Worm (Caenorhabditis elegans) whole organism, L2 larva: ENCODE measurements around the gene mog-3.
A peak's percentile ranks its signal among the peaks of the same experiment; 100 is the strongest.

Source experiments
- C34F6.9 ChIP-seq: fragments of 150-350 bp; optimal IDR thresholded peaks from 2 replicates; lab custom pipeline; 2014; ENCODE audit warnings: missing biosample characterization, missing genetic modification characterization
- F13H6.1 ChIP-seq: sonication (generic microtip); optimal IDR thresholded peaks from 2 replicates; lab custom pipeline; 2016; ENCODE audit warnings: missing genetic modification characterization, missing compliant biosample characterization
- R02D3.7 ChIP-seq: fragments of 150-350 bp; optimal IDR thresholded peaks from 2 replicates; lab custom pipeline; 2014; ENCODE audit warnings: missing biosample characterization, missing genetic modification characterization
- Y55F3AM.14 ChIP-seq: fragments of 200-800 bp; sonication (Bioruptor generic); optimal IDR thresholded peaks from 2 replicates; lab custom pipeline; 2018; ENCODE audit warnings: mild to moderate bottlenecking, missing genetic modification characterization, missing compliant biosample characterization
- ZK546.5 ChIP-seq: sonication (generic microtip); optimal IDR thresholded peaks from 2 replicates; lab custom pipeline; 2017; ENCODE audit warnings: missing biosample characterization, missing genetic modification characterization
- alr-1 ChIP-seq: fragments of 150-350 bp; optimal IDR thresholded peaks from 2 replicates; lab custom pipeline; 2014; ENCODE audit warnings: missing biosample characterization, missing genetic modification characterization
- aly-2 ChIP-seq: fragments of 150-350 bp; optimal IDR thresholded peaks from 2 replicates; lab custom pipeline; 2014; ENCODE audit warnings: missing biosample characterization, missing genetic modification characterization
- ama-1 ChIP-seq: fragments of 150-350 bp; optimal IDR thresholded peaks from 2 replicates; lab custom pipeline; 2018; ENCODE audit warnings: inconsistent platforms
- blmp-1 ChIP-seq: sonication (generic microtip); optimal IDR thresholded peaks from 2 replicates; lab custom pipeline; 2017; ENCODE audit warnings: missing genetic modification characterization, mild to moderate bottlenecking, missing compliant biosample characterization, antibody characterized with exemption, moderate library complexity; ENCODE audit not compliant: insufficient read depth
- ceh-16 ChIP-seq: fragments of 150-350 bp; optimal IDR thresholded peaks from 2 replicates; lab custom pipeline; 2014; ENCODE audit warnings: missing biosample characterization, missing genetic modification characterization
- ceh-82 ChIP-seq: fragments of 150-350 bp; optimal IDR thresholded peaks from 2 replicates; lab custom pipeline; 2014; ENCODE audit warnings: missing biosample characterization, missing genetic modification characterization
- crh-2 ChIP-seq: sonication (generic microtip); optimal IDR thresholded peaks from 2 replicates; lab custom pipeline; 2017; ENCODE audit warnings: missing biosample characterization, missing genetic modification characterization
- dmd-4 ChIP-seq: sonication (generic microtip); optimal IDR thresholded peaks from 2 replicates; lab custom pipeline; 2017; ENCODE audit warnings: missing biosample characterization, missing genetic modification characterization
- egl-27 ChIP-seq: sonication (generic microtip); optimal IDR thresholded peaks from 3 replicates; lab custom pipeline; 2017; ENCODE audit warnings: missing biosample characterization, missing genetic modification reagents, missing genetic modification characterization
- elt-1 ChIP-seq: fragments of 150-350 bp; optimal IDR thresholded peaks from 2 replicates; lab custom pipeline; 2014; ENCODE audit warnings: missing biosample characterization, missing genetic modification characterization
- elt-3 ChIP-seq: sonication (generic microtip); optimal IDR thresholded peaks from 2 replicates; lab custom pipeline; 2017; ENCODE audit warnings: missing biosample characterization, missing genetic modification characterization
- fos-1 ChIP-seq: fragments of 150-350 bp; optimal IDR thresholded peaks from 2 replicates; lab custom pipeline; 2014; ENCODE audit warnings: missing biosample characterization, missing genetic modification characterization
- gmeb-1 ChIP-seq: fragments of 150-350 bp; optimal IDR thresholded peaks from 2 replicates; lab custom pipeline; 2014; ENCODE audit warnings: missing biosample characterization, missing genetic modification characterization
- lin-11 ChIP-seq: fragments of 150-350 bp; sonication (generic microtip); optimal IDR thresholded peaks from 2 replicates; lab custom pipeline; 2014; ENCODE audit warnings: missing biosample characterization, missing genetic modification characterization, inconsistent platforms, mixed read lengths
- lin-13 ChIP-seq: fragments of 150-350 bp; optimal IDR thresholded peaks from 2 replicates; lab custom pipeline; 2014; ENCODE audit warnings: missing biosample characterization, missing genetic modification reagents, missing genetic modification characterization
- lin-39 ChIP-seq: fragments of 150-350 bp; optimal IDR thresholded peaks from 2 replicates; lab custom pipeline; 2014; ENCODE audit warnings: missing biosample characterization, missing genetic modification reagents, missing genetic modification characterization
- lsy-2 ChIP-seq, 2 experiments: fragments of 150-350 bp in 1 of 2; sonication (generic microtip) in 1 of 2; optimal IDR thresholded peaks; 2 replicates each; lab custom pipeline; 2014 to 2017; ENCODE audit warnings: missing biosample characterization in 2 of 2, missing genetic modification characterization in 2 of 2
- mab-5 ChIP-seq: fragments of 150-350 bp; optimal IDR thresholded peaks from 2 replicates; lab custom pipeline; 2014; ENCODE audit warnings: missing biosample characterization, missing genetic modification characterization
- mbf-1 ChIP-seq: sonication (generic microtip); optimal IDR thresholded peaks from 2 replicates; lab custom pipeline; 2017; ENCODE audit warnings: missing biosample characterization, missing genetic modification characterization
- mdl-1 ChIP-seq, 2 experiments: fragments of 150-350 bp in 1 of 2; sonication (generic microtip) in 1 of 2; optimal IDR thresholded peaks; 2 replicates each; lab custom pipeline; 2017; ENCODE audit warnings: missing biosample characterization in 2 of 2, missing genetic modification characterization in 2 of 2
- nhr-10 ChIP-seq: sonication (generic microtip); optimal IDR thresholded peaks from 2 replicates; lab custom pipeline; 2017; ENCODE audit warnings: missing biosample characterization, missing genetic modification characterization
- nhr-11 ChIP-seq: fragments of 150-350 bp; optimal IDR thresholded peaks from 2 replicates; lab custom pipeline; 2014; ENCODE audit warnings: missing biosample characterization, missing genetic modification characterization
- nhr-12 ChIP-seq: fragments of 150-350 bp; optimal IDR thresholded peaks from 2 replicates; lab custom pipeline; 2014; ENCODE audit warnings: missing biosample characterization, missing genetic modification characterization
- nhr-129 ChIP-seq: fragments of 150-350 bp; optimal IDR thresholded peaks from 2 replicates; lab custom pipeline; 2014; ENCODE audit warnings: missing biosample characterization, missing genetic modification characterization
- nhr-21 ChIP-seq: fragments of 150-350 bp; optimal IDR thresholded peaks from 2 replicates; lab custom pipeline; 2014; ENCODE audit warnings: missing biosample characterization, missing genetic modification characterization
- nhr-23 ChIP-seq: fragments of 150-350 bp; optimal IDR thresholded peaks from 2 replicates; lab custom pipeline; 2014; ENCODE audit warnings: missing biosample characterization, missing genetic modification reagents, missing genetic modification characterization
- nhr-237 ChIP-seq: fragments of 150-350 bp; optimal IDR thresholded peaks from 2 replicates; lab custom pipeline; 2014; ENCODE audit warnings: missing biosample characterization, missing genetic modification characterization
- nhr-25 ChIP-seq: fragments of 150-350 bp; sonication (generic microtip); optimal IDR thresholded peaks from 3 replicates; lab custom pipeline; 2014; ENCODE audit warnings: missing biosample characterization, missing genetic modification characterization
- nhr-6 ChIP-seq: fragments of 150-350 bp; optimal IDR thresholded peaks from 2 replicates; lab custom pipeline; 2014; ENCODE audit warnings: missing biosample characterization, missing genetic modification characterization
- nhr-77 ChIP-seq: fragments of 150-350 bp; optimal IDR thresholded peaks from 2 replicates; lab custom pipeline; 2014; ENCODE audit warnings: missing biosample characterization, missing genetic modification characterization
- peb-1 ChIP-seq: fragments of 150-350 bp; optimal IDR thresholded peaks from 2 replicates; lab custom pipeline; 2014; ENCODE audit warnings: missing biosample characterization, missing genetic modification characterization
- sem-4 ChIP-seq: fragments of 150-350 bp; optimal IDR thresholded peaks from 2 replicates; lab custom pipeline; 2014; ENCODE audit warnings: missing biosample characterization, missing genetic modification reagents, missing genetic modification characterization
- skn-1 ChIP-seq: sonication (generic microtip); optimal IDR thresholded peaks from 2 replicates; lab custom pipeline; 2017; ENCODE audit warnings: missing biosample characterization, missing genetic modification characterization
- sma-3 ChIP-seq: sonication (generic microtip); optimal IDR thresholded peaks from 2 replicates; lab custom pipeline; 2016; ENCODE audit warnings: missing genetic modification reagents, missing genetic modification characterization, missing compliant biosample characterization
- sma-9 ChIP-seq, 2 experiments: fragments of 150-350 bp in 1 of 2; sonication (generic microtip) in 1 of 2; optimal IDR thresholded peaks; 2 replicates each; lab custom pipeline; 2014 to 2016; ENCODE audit warnings: missing genetic modification characterization in 2 of 2, mild to moderate bottlenecking in 1 of 2, missing biosample characterization in 1 of 2, missing compliant biosample characterization in 1 of 2, missing genetic modification reagents in 1 of 2, moderate library complexity in 1 of 2
- snpc-4 ChIP-seq: fragments of 150-350 bp; optimal IDR thresholded peaks from 2 replicates; lab custom pipeline; 2014; ENCODE audit warnings: missing biosample characterization, missing genetic modification characterization
- unc-39 ChIP-seq: fragments of 150-350 bp; optimal IDR thresholded peaks from 2 replicates; lab custom pipeline; 2014; ENCODE audit warnings: missing biosample characterization, missing genetic modification characterization
- unc-55 ChIP-seq: fragments of 150-350 bp; sonication (generic microtip); optimal IDR thresholded peaks from 3 replicates; lab custom pipeline; 2014; ENCODE audit warnings: missing biosample characterization, missing genetic modification reagents, missing genetic modification characterization
- unc-62 ChIP-seq: fragments of 150-350 bp; optimal IDR thresholded peaks from 2 replicates; lab custom pipeline; 2014; ENCODE audit warnings: missing biosample characterization, missing genetic modification reagents, missing genetic modification characterization
- zag-1 ChIP-seq: fragments of 150-350 bp; optimal IDR thresholded peaks from 2 replicates; lab custom pipeline; 2014; ENCODE audit warnings: missing biosample characterization, missing genetic modification characterization
- ztf-1 ChIP-seq: fragments of 200-800 bp; sonication (Bioruptor generic); conservative IDR thresholded peaks from 2 replicates; pipeline ENCODE4 v1.3.6; 2022; ENCODE audit warnings: missing genetic modification characterization, missing compliant biosample characterization
- ztf-11 ChIP-seq: sonication (generic microtip); optimal IDR thresholded peaks from 2 replicates; lab custom pipeline; 2017; ENCODE audit warnings: missing biosample characterization, missing genetic modification characterization
- ztf-4 ChIP-seq: fragments of 150-350 bp; optimal IDR thresholded peaks from 2 replicates; lab custom pipeline; 2014; ENCODE audit warnings: missing biosample characterization, missing genetic modification characterization

mog-3 gene

DNA sequence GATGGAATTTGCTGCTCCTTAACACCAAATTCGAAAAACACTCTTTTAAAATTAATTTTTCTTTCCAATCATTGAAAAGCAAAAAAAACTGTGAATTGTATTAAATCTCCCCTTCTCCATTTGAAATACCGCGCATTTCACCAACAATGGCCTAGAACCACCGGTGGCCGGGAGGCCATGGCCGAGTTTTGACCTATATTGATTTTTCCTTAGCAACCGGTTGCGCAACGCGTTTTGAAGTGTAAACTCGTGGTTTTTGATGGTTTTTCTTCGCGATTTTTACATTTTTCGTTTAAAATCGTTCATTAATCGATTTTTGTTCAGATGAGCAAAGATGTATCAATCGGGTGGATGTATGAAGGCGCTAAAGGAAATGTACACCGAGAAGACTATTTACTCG, at the start of gene mog-3:
TSS of gene mog-3 (plus strand) at position 319 of the 400 bp plus-strand sequence.
- no peak for TF ChIP-seq ZK546.5 (tag; lab: Kevin White, UChicago)
- peak; percentile 45 for TF ChIP-seq nhr-25 (tag; lab: Kevin White, UChicago)
- no peak for TF ChIP-seq egl-27 (tag; lab: Kevin White, UChicago)
- no peak for TF ChIP-seq unc-39
- peak; percentile 55 for TF ChIP-seq sma-3 (GFP tag; lab: Kevin White, UChicago)
- no peak for TF ChIP-seq ztf-1 (GFP tag; lab: Robert Waterston, UW)
- no peak for TF ChIP-seq mdl-1 (tag; optimal IDR thresholded peaks at IDR 0.05; lab: Kevin White, UChicago)
- TF ChIP-seq alr-1 (tag; lab: Kevin White, UChicago) = no peak
- peak; percentile 74 for TF ChIP-seq sma-9 (GFP tag; optimal IDR thresholded peaks at IDR 0.05; lab: Kevin White, UChicago)
- TF ChIP-seq sma-9 (tag; optimal IDR thresholded peaks at IDR 0.05; lab: Kevin White, UChicago) = no peak
- no peak for TF ChIP-seq skn-1 (tag; lab: Kevin White, UChicago)
- no peak for TF ChIP-seq R02D3.7
- TF ChIP-seq nhr-23 (tag; lab: Kevin White, UChicago) = no peak
- peak; percentile 9 for TF ChIP-seq fos-1 (tag; lab: Kevin White, UChicago)
- peak; percentile 35 for TF ChIP-seq nhr-129 (tag; lab: Kevin White, UChicago)
- no peak for TF ChIP-seq ceh-82 (tag; lab: Kevin White, UChicago)
- TF ChIP-seq elt-3 (tag; lab: Kevin White, UChicago) = no peak
- TF ChIP-seq mab-5 (tag; lab: Kevin White, UChicago) = no peak
- TF ChIP-seq lin-13 (GFP tag; lab: Kevin White, UChicago) = peak; percentile 52
- peak; percentile 36 to 77 for TF ChIP-seq lsy-2 (tag; optimal IDR thresholded peaks at IDR 0.05; lab: Kevin White, UChicago)
- TF ChIP-seq nhr-77 (tag; lab: Kevin White, UChicago) = no peak
- TF ChIP-seq C34F6.9 = peak; percentile 75
- TF ChIP-seq lin-11 = peak; percentile 52
- TF ChIP-seq elt-1 (tag; lab: Kevin White, UChicago) = no peak
- no peak for TF ChIP-seq peb-1 (tag; lab: Kevin White, UChicago)
- no peak for TF ChIP-seq mbf-1 (tag; lab: Kevin White, UChicago)
- peak; percentile 76 for TF ChIP-seq unc-55 (GFP tag; lab: Kevin White, UChicago)
- TF ChIP-seq zag-1 (tag; lab: Kevin White, UChicago) = no peak
- TF ChIP-seq nhr-6 (tag; lab: Kevin White, UChicago) = no peak
- no peak for TF ChIP-seq ztf-4 (tag; lab: Kevin White, UChicago)
- no peak for TF ChIP-seq nhr-11 (tag; lab: Kevin White, UChicago)
- no peak for TF ChIP-seq ztf-11
- TF ChIP-seq aly-2 (tag; lab: Kevin White, UChicago) = no peak
- no peak for TF ChIP-seq Y55F3AM.14
- no peak for TF ChIP-seq sem-4 (tag; lab: Kevin White, UChicago)
- TF ChIP-seq ceh-16 (tag; lab: Kevin White, UChicago) = no peak
- no peak for TF ChIP-seq nhr-12 (tag; lab: Kevin White, UChicago)
- no peak for TF ChIP-seq lin-39 (tag; lab: Kevin White, UChicago)
- peak; percentile 66 for TF ChIP-seq F13H6.1 (tag; lab: Kevin White, UChicago)
- peak; percentile 93 for TF ChIP-seq gmeb-1 (tag; lab: Kevin White, UChicago)
- TF ChIP-seq blmp-1 (tag; lab: Kevin White, UChicago) = no peak
- TF ChIP-seq nhr-10 (tag; lab: Kevin White, UChicago) = no peak
- TF ChIP-seq ama-1 (lab: Kevin White, UChicago) = peak; percentile 54
- no peak for TF ChIP-seq dmd-4 (tag; lab: Kevin White, UChicago)
- TF ChIP-seq crh-2 = peak; percentile 62
- TF ChIP-seq unc-62 (GFP tag; lab: Kevin White, UChicago) = no peak
- TF ChIP-seq snpc-4 (tag; lab: Kevin White, UChicago) = no peak
- TF ChIP-seq nhr-237 (tag; lab: Kevin White, UChicago) = no peak
- TF ChIP-seq nhr-21 (tag; lab: Kevin White, UChicago) = peak; percentile 20
